Worm (Caenorhabditis elegans) whole organism, L4 larva: ENCODE data around the gene rip-1.

Experiments used
- R02D3.7 ChIP-seq: fragments of 150-350 bp; sonication (generic microtip); optimal IDR thresholded peaks from 3 replicates; lab custom pipeline; 2014; ENCODE audit warnings: missing biosample characterization, missing genetic modification characterization
- aly-2 ChIP-seq: sonication (generic microtip); optimal IDR thresholded peaks from 2 replicates; lab custom pipeline; 2018; ENCODE audit warnings: missing biosample characterization, missing genetic modification characterization
- ama-1 ChIP-seq: fragments of 150-350 bp; optimal IDR thresholded peaks from 2 replicates; lab custom pipeline; 2014; ENCODE audit warnings: inconsistent platforms, mixed read lengths
- fkh-10 ChIP-seq: fragments of 150-350 bp; optimal IDR thresholded peaks from 2 replicates; lab custom pipeline; 2014; ENCODE audit warnings: missing biosample characterization, missing genetic modification reagents, missing genetic modification characterization
- lin-38 ChIP-seq: fragments of 200-800 bp; sonication (Bioruptor generic); IDR thresholded peaks from 2 replicates; pipeline ENCODE4 v1.3.6; 2022; ENCODE audit warnings: missing genetic modification reagents, missing genetic modification characterization, missing compliant biosample characterization
- nhr-76 ChIP-seq: fragments of 150-350 bp; optimal IDR thresholded peaks from 2 replicates; lab custom pipeline; 2014; ENCODE audit warnings: missing biosample characterization, missing genetic modification characterization
- tra-1 ChIP-seq: fragments of 200-800 bp; sonication (Bioruptor generic); IDR thresholded peaks from 2 replicates; pipeline ENCODE4 v1.3.6; 2022; ENCODE audit warnings: missing genetic modification reagents, missing genetic modification characterization, missing compliant biosample characterization
- zfp-3 ChIP-seq: fragments of 200-800 bp; sonication (Bioruptor generic); conservative IDR thresholded peaks from 2 replicates; pipeline ENCODE4 v1.3.6; 2022; ENCODE audit warnings: missing genetic modification reagents, missing genetic modification characterization, missing compliant biosample characterization

- no peak for TF ChIP-seq tra-1 (GFP tag; lab: Robert Waterston, UW)
- no peak for TF ChIP-seq fkh-10 (GFP tag; lab: Kevin White, UChicago)
- TF ChIP-seq zfp-3 (GFP tag; lab: Robert Waterston, UW): no peak
- no peak for TF ChIP-seq lin-38
- TF ChIP-seq R02D3.7 (tag; lab: Kevin White, UChicago): no peak
- no peak for TF ChIP-seq nhr-76 (tag; lab: Kevin White, UChicago)
- TF ChIP-seq ama-1 (lab: Kevin White, UChicago): no peak
- no peak for TF ChIP-seq aly-2 (tag; lab: Kevin White, UChicago)
Measured at ce11 chrIII:10261256-10261655, 2.7 kb upstream of the rip-1 start.
